Worm (Caenorhabditis elegans) whole organism, L4 larva: ENCODE results near the gene C44H9.4.

ENCODE experiments used
- F10B5.3 ChIP-seq: sonication (generic microtip); optimal IDR thresholded peaks from 2 replicates; lab custom pipeline; 2016; ENCODE audit warnings: mild to moderate bottlenecking, missing genetic modification characterization, missing compliant biosample characterization
- daf-16 ChIP-seq, 3 experiments: sonication (generic microtip); optimal IDR thresholded peaks; 2 replicates each; lab custom pipeline; 2016 to 2017; ENCODE audit warnings: missing genetic modification characterization in 3 of 3, missing genetic modification reagents in 3 of 3, mild to moderate bottlenecking in 2 of 3, missing compliant biosample characterization in 2 of 3, missing biosample characterization in 1 of 3, moderate library complexity in 1 of 3
- dpl-1 ChIP-seq: fragments of 150-350 bp; optimal IDR thresholded peaks from 2 replicates; lab custom pipeline; 2014; ENCODE audit warnings: missing biosample characterization, missing genetic modification reagents, missing genetic modification characterization
- lin-39 ChIP-seq: fragments of 150-350 bp; optimal IDR thresholded peaks from 2 replicates; lab custom pipeline; 2014; ENCODE audit warnings: missing biosample characterization, missing genetic modification reagents, missing genetic modification characterization
- mep-1 ChIP-seq: fragments of 150-350 bp; sonication (generic microtip); optimal IDR thresholded peaks from 3 replicates; lab custom pipeline; 2014; ENCODE audit warnings: missing biosample characterization, missing genetic modification characterization
- nhr-42 ChIP-seq: fragments of 200-800 bp; sonication (Bioruptor generic); IDR thresholded peaks from 2 replicates; pipeline ENCODE4 v1.3.6; 2022; ENCODE audit warnings: missing genetic modification characterization, missing compliant biosample characterization
- pha-4 ChIP-seq, 2 experiments: fragments of 150-350 bp in 1 of 2; fragments of 200-800 bp in 1 of 2; sonication (Bioruptor generic) in 1 of 2; IDR thresholded peaks in 1 of 2; optimal IDR thresholded peaks in 1 of 2; 2 replicates each; pipeline versions ENCODE4 v1.3.6 to Lab custom; 2014 to 2022; ENCODE audit warnings: missing genetic modification characterization in 2 of 2, missing genetic modification reagents in 2 of 2, missing biosample characterization in 1 of 2, missing compliant biosample characterization in 1 of 2
- snpc-4 ChIP-seq: fragments of 150-350 bp; optimal IDR thresholded peaks from 2 replicates; lab custom pipeline; 2014; ENCODE audit warnings: missing biosample characterization, missing genetic modification characterization
- tag-97 ChIP-seq: fragments of 200-800 bp; sonication (Bioruptor generic); IDR thresholded peaks from 2 replicates; pipeline ENCODE4 v1.3.6; 2022; ENCODE audit warnings: missing genetic modification characterization, missing compliant biosample characterization
- unc-130 ChIP-seq: sonication (generic microtip); optimal IDR thresholded peaks from 2 replicates; lab custom pipeline; 2016; ENCODE audit warnings: missing genetic modification reagents, missing genetic modification characterization, missing compliant biosample characterization
- zag-1 ChIP-seq: fragments of 150-350 bp; optimal IDR thresholded peaks from 2 replicates; lab custom pipeline; 2014; ENCODE audit warnings: missing biosample characterization, missing genetic modification characterization
- zfp-2 ChIP-seq: sonication (generic microtip); optimal IDR thresholded peaks from 2 replicates; lab custom pipeline; 2016; ENCODE audit warnings: mild to moderate bottlenecking, missing genetic modification characterization, missing compliant biosample characterization

- no peak for TF ChIP-seq zag-1 (tag; lab: Kevin White, UChicago)
- TF ChIP-seq tag-97 (GFP tag; lab: Robert Waterston, UW): no peak
- TF ChIP-seq zfp-2 (tag; lab: Kevin White, UChicago): no peak
- TF ChIP-seq unc-130 (GFP tag; lab: Kevin White, UChicago): no peak
- no peak for TF ChIP-seq mep-1
- TF ChIP-seq dpl-1 (GFP tag; lab: Kevin White, UChicago): no peak
- TF ChIP-seq lin-39: no peak
- no peak for TF ChIP-seq snpc-4 (tag; lab: Kevin White, UChicago)
- TF ChIP-seq F10B5.3 (tag; lab: Kevin White, UChicago): no peak
- no peak for TF ChIP-seq pha-4 (GFP tag; IDR thresholded peaks at IDR 0.05; lab: Robert Waterston, UW)
- TF ChIP-seq pha-4 (tag; optimal IDR thresholded peaks at IDR 0.05; lab: Kevin White, UChicago): no peak
- no peak for TF ChIP-seq nhr-42 (GFP tag; lab: Robert Waterston, UW)
- no peak for TF ChIP-seq daf-16 (GFP tag; optimal IDR thresholded peaks at IDR 0.05; lab: Kevin White, UChicago)
- TF ChIP-seq daf-16 (tag; optimal IDR thresholded peaks at IDR 0.05; lab: Kevin White, UChicago): no peak
Observed at ce11 chrV:12803274-12803673, 32.2 kb upstream of the C44H9.4 start, which contains the start of gene srbc-45.
